Fruit fly (Drosophila melanogaster) whole organism, pupa: Measurements from ENCODE around the gene CG6873.

Experiments used
- CG12605 ChIP-seq: fragments of 200-800 bp; sonication (Bioruptor generic); IDR thresholded peaks from 2 replicates; pipeline ENCODE4 v1.3.6; 2022; ENCODE audit warnings: missing biosample characterization, missing genetic modification characterization
- CG32121 ChIP-seq: fragments of 200-800 bp; sonication (Bioruptor generic); IDR thresholded peaks from 2 replicates; pipeline ENCODE4 v1.3.6; 2022; ENCODE audit warnings: missing biosample characterization, missing genetic modification characterization
- CG4496 ChIP-seq: fragments of 200-800 bp; sonication (Bioruptor generic); IDR thresholded peaks from 3 replicates; pipeline ENCODE4 v1.3.6; 2022; ENCODE audit warnings: missing biosample characterization, missing genetic modification characterization
- CG8301 ChIP-seq: fragments of 200-800 bp; sonication (Bioruptor generic); optimal IDR thresholded peaks from 2 replicates; lab custom pipeline; 2018; ENCODE audit warnings: missing biosample characterization, mild to moderate bottlenecking, missing genetic modification characterization
- CG9948 ChIP-seq: fragments of 200-800 bp; sonication (Bioruptor generic); optimal IDR thresholded peaks from 2 replicates; lab custom pipeline; 2018; ENCODE audit warnings: missing biosample characterization, mild to moderate bottlenecking, missing genetic modification characterization, moderate library complexity
- EcR ChIP-seq: fragments of 200-800 bp; sonication (Bioruptor generic); optimal IDR thresholded peaks from 3 replicates; lab custom pipeline; 2019; ENCODE audit warnings: missing biosample characterization, missing genetic modification characterization, mild to moderate bottlenecking, moderate library complexity, missing genetic modification reagents
- Pif1B ChIP-seq: fragments of 200-800 bp; sonication (Bioruptor generic); optimal IDR thresholded peaks from 3 replicates; lab custom pipeline; 2016; ENCODE audit warnings: missing biosample characterization, missing genetic modification characterization
- Snoo ChIP-seq: fragments of 200-800 bp; sonication (Bioruptor generic); optimal IDR thresholded peaks from 3 replicates; lab custom pipeline; 2017; ENCODE audit warnings: missing biosample characterization, mild to moderate bottlenecking, missing genetic modification characterization, inconsistent platforms

dm6 chrX:18701752-18702151 is 37.9 kb downstream of the CG6873 start:
- TF ChIP-seq CG4496 (GFP tag; lab: Robert Waterston, UW) (no peak), Pif1B (GFP tag; lab: Kevin White, UChicago) (no peak), CG32121 (no peak), EcR (peak; percentile 82), CG12605 (GFP tag; lab: Robert Waterston, UW) (no peak), CG8301 (tag; lab: Kevin White, UChicago) (no peak), Snoo (no peak), CG9948 (tag; lab: Kevin White, UChicago) (no peak)
